Worm (Caenorhabditis elegans) whole organism, late embryonic: Measurements from ENCODE around the gene npp-15.
A peak's percentile ranks its signal among the peaks of the same experiment; 100 is the strongest.

Experiments used
- C08G9.2 ChIP-seq: sonication (generic microtip); optimal IDR thresholded peaks from 2 replicates; lab custom pipeline; 2016; ENCODE audit warnings: mild to moderate bottlenecking, missing genetic modification characterization, moderate library complexity, missing compliant biosample characterization
- T23F11.4 ChIP-seq: fragments of 200-800 bp; sonication (Bioruptor generic); optimal IDR thresholded peaks from 2 replicates; lab custom pipeline; 2018; ENCODE audit warnings: mild to moderate bottlenecking, missing genetic modification characterization, missing compliant biosample characterization
- Y22D7AL.16 ChIP-seq: sonication (generic microtip); optimal IDR thresholded peaks from 2 replicates; lab custom pipeline; 2016; ENCODE audit warnings: missing genetic modification characterization, missing compliant biosample characterization
- ahr-1 ChIP-seq: sonication (generic microtip); optimal IDR thresholded peaks from 2 replicates; lab custom pipeline; 2016; ENCODE audit warnings: missing genetic modification characterization, missing compliant biosample characterization
- ceh-14 ChIP-seq: sonication (generic microtip); optimal IDR thresholded peaks from 2 replicates; lab custom pipeline; 2016; ENCODE audit warnings: missing genotype, missing genetic modification characterization, missing compliant biosample characterization
- ceh-18 ChIP-seq: sonication (generic microtip); optimal IDR thresholded peaks from 2 replicates; lab custom pipeline; 2016; ENCODE audit warnings: missing genetic modification characterization, missing compliant biosample characterization
- ceh-19 ChIP-seq: fragments of 200-800 bp; sonication (Bioruptor generic); optimal IDR thresholded peaks from 2 replicates; lab custom pipeline; 2018; ENCODE audit warnings: mild to moderate bottlenecking, missing genetic modification characterization, missing compliant biosample characterization
- ceh-22 ChIP-seq: sonication (generic microtip); optimal IDR thresholded peaks from 2 replicates; lab custom pipeline; 2017; ENCODE audit warnings: missing biosample characterization, missing genetic modification characterization
- ceh-24 ChIP-seq: sonication (generic microtip); optimal IDR thresholded peaks from 2 replicates; lab custom pipeline; 2016; ENCODE audit warnings: mild to moderate bottlenecking, missing genetic modification characterization, missing compliant biosample characterization
- ceh-30 ChIP-seq: fragments of 150-350 bp; optimal IDR thresholded peaks from 2 replicates; lab custom pipeline; 2014; ENCODE audit warnings: missing biosample characterization, missing genetic modification characterization
- ceh-31 ChIP-seq: sonication (generic microtip); optimal IDR thresholded peaks from 2 replicates; lab custom pipeline; 2016; ENCODE audit warnings: missing genetic modification characterization, missing compliant biosample characterization
- ceh-45 ChIP-seq: fragments of 200-800 bp; sonication (Bioruptor generic); IDR thresholded peaks from 2 replicates; pipeline ENCODE4 v1.3.6; 2022; ENCODE audit warnings: missing genetic modification reagents, missing genetic modification characterization, missing compliant biosample characterization
- ceh-6 ChIP-seq: fragments of 200-800 bp; sonication (Bioruptor generic); optimal IDR thresholded peaks from 2 replicates; lab custom pipeline; 2018; ENCODE audit warnings: mild to moderate bottlenecking, missing genetic modification characterization, missing compliant biosample characterization
- ceh-9 ChIP-seq: sonication (generic microtip); optimal IDR thresholded peaks from 2 replicates; lab custom pipeline; 2016; ENCODE audit warnings: mild to moderate bottlenecking, missing genetic modification characterization, inconsistent platforms, missing compliant biosample characterization
- dmd-4 ChIP-seq: sonication (generic microtip); optimal IDR thresholded peaks from 2 replicates; lab custom pipeline; 2016; ENCODE audit warnings: borderline replicate concordance, missing genetic modification characterization, missing compliant biosample characterization
- elt-2 ChIP-seq: sonication (generic microtip); optimal IDR thresholded peaks from 2 replicates; lab custom pipeline; 2016; ENCODE audit warnings: missing genetic modification reagents, missing genetic modification characterization, missing compliant biosample characterization
- ets-4 ChIP-seq: sonication (generic microtip); optimal IDR thresholded peaks from 2 replicates; lab custom pipeline; 2016; ENCODE audit warnings: missing genetic modification characterization, missing compliant biosample characterization
- fax-1 ChIP-seq: sonication (generic microtip); optimal IDR thresholded peaks from 2 replicates; lab custom pipeline; 2016; ENCODE audit warnings: missing genotype, missing genetic modification characterization, missing compliant biosample characterization
- gmeb-2 ChIP-seq: sonication (generic microtip); optimal IDR thresholded peaks from 2 replicates; lab custom pipeline; 2016; ENCODE audit warnings: missing genetic modification characterization, inconsistent platforms, missing compliant biosample characterization
- hlh-13 ChIP-seq: fragments of 200-800 bp; sonication (Bioruptor generic); optimal IDR thresholded peaks from 2 replicates; lab custom pipeline; 2018; ENCODE audit warnings: mild to moderate bottlenecking, missing genetic modification characterization, missing compliant biosample characterization
- hlh-15 ChIP-seq: sonication (generic microtip); optimal IDR thresholded peaks from 2 replicates; lab custom pipeline; 2016; ENCODE audit warnings: missing genetic modification characterization, missing compliant biosample characterization
- hlh-8 ChIP-seq: sonication (generic microtip); optimal IDR thresholded peaks from 2 replicates; lab custom pipeline; 2016; ENCODE audit warnings: missing genotype, missing genetic modification characterization, missing compliant biosample characterization
- madf-2 ChIP-seq: sonication (generic microtip); optimal IDR thresholded peaks from 2 replicates; lab custom pipeline; 2017; ENCODE audit warnings: missing genetic modification characterization, missing compliant biosample characterization
- nhr-11 ChIP-seq: fragments of 150-350 bp; optimal IDR thresholded peaks from 2 replicates; lab custom pipeline; 2014; ENCODE audit warnings: missing biosample characterization, missing genetic modification characterization
- nhr-232 ChIP-seq: sonication (generic microtip); optimal IDR thresholded peaks from 2 replicates; lab custom pipeline; 2016; ENCODE audit warnings: missing genetic modification characterization, missing compliant biosample characterization
- pat-9 ChIP-seq: fragments of 200-800 bp; sonication (Bioruptor generic); optimal IDR thresholded peaks from 2 replicates; lab custom pipeline; 2018; ENCODE audit warnings: mild to moderate bottlenecking, missing genetic modification characterization, moderate library complexity, missing compliant biosample characterization
- pha-2 ChIP-seq: sonication (generic microtip); optimal IDR thresholded peaks from 2 replicates; lab custom pipeline; 2017; ENCODE audit warnings: mild to moderate bottlenecking, missing genetic modification characterization, missing compliant biosample characterization
- pqm-1 ChIP-seq: sonication (generic microtip); optimal IDR thresholded peaks from 2 replicates; lab custom pipeline; 2016; ENCODE audit warnings: missing genetic modification characterization, missing compliant biosample characterization
- pros-1 ChIP-seq: fragments of 150-350 bp; optimal IDR thresholded peaks from 2 replicates; lab custom pipeline; 2014; ENCODE audit warnings: missing biosample characterization, missing genetic modification reagents, missing genetic modification characterization
- ref-2 ChIP-seq: sonication (generic microtip); optimal IDR thresholded peaks from 2 replicates; lab custom pipeline; 2016; ENCODE audit warnings: missing genetic modification characterization, missing compliant biosample characterization
- rnt-1 ChIP-seq: sonication (generic microtip); optimal IDR thresholded peaks from 2 replicates; lab custom pipeline; 2016; ENCODE audit warnings: missing genetic modification characterization, missing compliant biosample characterization
- sdc-2 ChIP-seq: sonication (generic microtip); optimal IDR thresholded peaks from 2 replicates; lab custom pipeline; 2016; ENCODE audit warnings: missing genotype, missing genetic modification characterization, missing compliant biosample characterization
- sox-2 ChIP-seq: fragments of 200-800 bp; sonication (Bioruptor generic); IDR thresholded peaks from 2 replicates; pipeline ENCODE4 v1.3.6; 2022; ENCODE audit warnings: missing genetic modification reagents, missing genetic modification characterization, missing compliant biosample characterization
- sox-4 ChIP-seq: sonication (generic microtip); optimal IDR thresholded peaks from 2 replicates; lab custom pipeline; 2017; ENCODE audit warnings: mild to moderate bottlenecking, missing genetic modification characterization, inconsistent platforms, missing compliant biosample characterization
- unc-55 ChIP-seq: sonication (generic microtip); optimal IDR thresholded peaks from 2 replicates; lab custom pipeline; 2017; ENCODE audit warnings: missing biosample characterization, missing genetic modification reagents, missing genetic modification characterization
- ztf-16 ChIP-seq: sonication (generic microtip); optimal IDR thresholded peaks from 2 replicates; lab custom pipeline; 2017; ENCODE audit warnings: missing genetic modification characterization, missing compliant biosample characterization

npp-15 gene

ce11 chrIII:7973201-7973767 is 44.4 kb downstream of the npp-15 start, which contains the start of the genes eef-1B.1 and aco-2 (continued):
- TF ChIP-seq pat-9 (tag; lab: Kevin White, UChicago) (peak; percentile 29), ceh-45 (no peak), elt-2 (peak; percentile 25), rnt-1 (tag; lab: Kevin White, UChicago) (no peak), ceh-30 (no peak), madf-2 (tag; lab: Kevin White, UChicago) (no peak), unc-55 (GFP tag; lab: Kevin White, UChicago) (peak; percentile 3), nhr-11 (tag; lab: Kevin White, UChicago) (no peak), ceh-6 (GFP tag; lab: Kevin White, UChicago) (no peak), sox-2 (GFP tag; lab: Robert Waterston, UW) (no peak), T23F11.4 (no peak), gmeb-2 (tag; lab: Kevin White, UChicago) (no peak), ref-2 (no peak), sox-4 (tag; lab: Kevin White, UChicago) (no peak), ceh-9 (tag; lab: Kevin White, UChicago) (no peak), ceh-14 (tag; lab: Kevin White, UChicago) (no peak), hlh-8 (no peak), ztf-16 (no peak), ceh-31 (tag; lab: Kevin White, UChicago) (peak; percentile 55), hlh-13 (GFP tag; lab: Kevin White, UChicago) (no peak)
- TF ChIP-seq, all 69 proteins: peak for 11

ce11 chrIII:7973968-7974607 is 45.2 kb downstream of the npp-15 start:
- TF ChIP-seq ceh-31 (tag; lab: Kevin White, UChicago) (no peak), pros-1 (tag; lab: Kevin White, UChicago) (no peak), ceh-18 (tag; lab: Kevin White, UChicago) (no peak), gmeb-2 (tag; lab: Kevin White, UChicago) (no peak), ceh-22 (tag; lab: Kevin White, UChicago) (no peak), nhr-232 (no peak), ets-4 (tag; lab: Kevin White, UChicago) (no peak), hlh-13 (GFP tag; lab: Kevin White, UChicago) (no peak), Y22D7AL.16 (tag; lab: Kevin White, UChicago) (no peak), dmd-4 (tag; lab: Kevin White, UChicago) (no peak), sdc-2 (tag; lab: Kevin White, UChicago) (no peak), pat-9 (tag; lab: Kevin White, UChicago) (no peak), hlh-15 (no peak)

- no peak for TF ChIP-seq pqm-1 (tag; lab: Kevin White, UChicago)
- no peak for TF ChIP-seq nhr-232
- TF ChIP-seq C08G9.2 = no peak
- TF ChIP-seq ceh-24 = no peak
- no peak for TF ChIP-seq pha-2
Observed at ce11 chrIII:7977224-7977623, 48.4 kb downstream of the npp-15 start.

- no peak for TF ChIP-seq Y22D7AL.16 (tag; lab: Kevin White, UChicago)
- no peak for TF ChIP-seq ahr-1 (tag; lab: Kevin White, UChicago)
- no peak for TF ChIP-seq pros-1 (tag; lab: Kevin White, UChicago)
- no peak for TF ChIP-seq ceh-19
- no peak for TF ChIP-seq gmeb-2 (tag; lab: Kevin White, UChicago)
- TF ChIP-seq fax-1 (tag; lab: Kevin White, UChicago) = no peak
Observed at ce11 chrIII:7977777-7978176, 48.9 kb downstream of the npp-15 start, which contains the start of gene C06G4.4. C06G4.4 (minus strand) TSS chrIII:7977812.
